Fruit fly (Drosophila melanogaster) whole organism, embryonic: ENCODE measurements around the gene pHCl-1.

ENCODE experiments used
- Awh ChIP-seq: fragments of 200-800 bp; sonication (Bioruptor generic); IDR thresholded peaks from 2 replicates; pipeline ENCODE4, ENCODE4 v1.3.6; 2022; ENCODE audit warnings: missing biosample characterization, missing genetic modification characterization
- B-H1 ChIP-seq: fragments of 200-800 bp; sonication (Bioruptor generic); IDR thresholded peaks from 3 replicates; pipeline ENCODE4 v1.3.6; 2022; ENCODE audit warnings: missing biosample characterization, missing genetic modification characterization
- CG11504 ChIP-seq: fragments of 200-800 bp; sonication (Bioruptor generic); optimal IDR thresholded peaks from 3 replicates; lab custom pipeline; 2019; ENCODE audit warnings: missing biosample characterization, mild to moderate bottlenecking, missing genetic modification characterization, moderate library complexity
- CG12104 ChIP-seq: fragments of 200-800 bp; sonication (Bioruptor generic); optimal IDR thresholded peaks from 3 replicates; lab custom pipeline; 2016; ENCODE audit warnings: missing biosample characterization, missing genetic modification characterization
- CG13123 ChIP-seq: fragments of 200-800 bp; sonication (Bioruptor generic); optimal IDR thresholded peaks from 2 replicates; lab custom pipeline; 2016; ENCODE audit warnings: missing biosample characterization, missing genetic modification characterization
- CG14965 ChIP-seq: fragments of 200-800 bp; sonication (Bioruptor generic); optimal IDR thresholded peaks from 2 replicates; lab custom pipeline; 2016; ENCODE audit warnings: missing biosample characterization, missing genetic modification characterization, borderline replicate concordance
- CG15269 ChIP-seq: fragments of 200-800 bp; sonication (Bioruptor generic); optimal IDR thresholded peaks from 2 replicates; lab custom pipeline; 2018; ENCODE audit warnings: missing biosample characterization, mild to moderate bottlenecking, missing genetic modification characterization, moderate library complexity
- CG15514 ChIP-seq: fragments of 200-800 bp; sonication (Bioruptor generic); optimal IDR thresholded peaks from 3 replicates; lab custom pipeline; 2017; ENCODE audit warnings: missing biosample characterization, missing genetic modification characterization, mild to moderate bottlenecking, moderate library complexity, missing genetic modification reagents
- CG15601 ChIP-seq: fragments of 200-800 bp; sonication (Bioruptor generic); optimal IDR thresholded peaks from 3 replicates; lab custom pipeline; 2019; ENCODE audit warnings: missing biosample characterization, mild to moderate bottlenecking, missing genetic modification characterization, moderate library complexity
- CG17186 ChIP-seq: fragments of 200-800 bp; sonication (Bioruptor generic); optimal IDR thresholded peaks from 3 replicates; lab custom pipeline; 2017; ENCODE audit warnings: missing biosample characterization, missing genetic modification reagents, missing genetic modification characterization
- CG17568 ChIP-seq: fragments of 200-800 bp; sonication (Bioruptor generic); optimal IDR thresholded peaks from 2 replicates; lab custom pipeline; 2018; ENCODE audit warnings: missing biosample characterization, mild to moderate bottlenecking, missing genetic modification characterization, moderate library complexity
- CG1792 ChIP-seq: fragments of 200-800 bp; sonication (Bioruptor generic); optimal IDR thresholded peaks from 2 replicates; lab custom pipeline; 2016; ENCODE audit warnings: missing biosample characterization, missing genetic modification characterization
- CG18011 ChIP-seq: fragments of 200-800 bp; sonication (Bioruptor generic); optimal IDR thresholded peaks from 2 replicates; lab custom pipeline; 2017; ENCODE audit warnings: missing biosample characterization, missing genetic modification characterization, mild to moderate bottlenecking, moderate library complexity, missing genotype
- CG18599 ChIP-seq: fragments of 200-800 bp; sonication (Bioruptor generic); optimal IDR thresholded peaks from 3 replicates; lab custom pipeline; 2017; ENCODE audit warnings: missing biosample characterization, missing genetic modification characterization, mild to moderate bottlenecking, moderate library complexity, missing genetic modification reagents
- CG30020 ChIP-seq: fragments of 200-800 bp; optimal IDR thresholded peaks from 2 replicates; lab custom pipeline; 2019; ENCODE audit warnings: missing biosample characterization, mild to moderate bottlenecking, missing genetic modification characterization, moderate library complexity
- CG30403 ChIP-seq: fragments of 200-800 bp; sonication (Bioruptor generic); optimal IDR thresholded peaks from 3 replicates; lab custom pipeline; 2016; ENCODE audit warnings: missing biosample characterization, missing genetic modification characterization
- CG4360 ChIP-seq: fragments of 200-800 bp; sonication (Bioruptor generic); IDR thresholded peaks from 2 replicates; pipeline ENCODE4 v1.3.6; 2022; ENCODE audit warnings: missing biosample characterization, missing genetic modification characterization
- CG4730 ChIP-seq: fragments of 200-800 bp; sonication (Bioruptor generic); IDR thresholded peaks from 2 replicates; pipeline ENCODE4 v1.3.6; 2022; ENCODE audit warnings: missing biosample characterization, missing genetic modification characterization
- CG5180 ChIP-seq: fragments of 200-800 bp; sonication (Bioruptor generic); optimal IDR thresholded peaks from 3 replicates; lab custom pipeline; 2017; ENCODE audit warnings: missing biosample characterization, missing genetic modification characterization, mild to moderate bottlenecking, moderate library complexity, missing genetic modification reagents
- CG9932 ChIP-seq: fragments of 200-800 bp; sonication (Bioruptor generic); IDR thresholded peaks from 2 replicates; pipeline ENCODE4 v1.3.6; 2022; ENCODE audit warnings: missing biosample characterization, missing genetic modification characterization
- CkIIα-i1 ChIP-seq: fragments of 200-800 bp; sonication (Bioruptor generic); IDR thresholded peaks from 2 replicates; pipeline ENCODE4 v1.3.6; 2022; ENCODE audit warnings: missing biosample characterization, missing genetic modification characterization
- CrebB ChIP-seq: fragments of 200-800 bp; sonication (Bioruptor generic); optimal IDR thresholded peaks from 3 replicates; lab custom pipeline; 2018; ENCODE audit warnings: missing biosample characterization, mild to moderate bottlenecking, missing genetic modification characterization
- Dp ChIP-seq: fragments of 200-800 bp; sonication (Bioruptor generic); optimal IDR thresholded peaks from 2 replicates; lab custom pipeline; 2018; ENCODE audit warnings: missing biosample characterization, mild to moderate bottlenecking, missing genetic modification characterization, moderate library complexity
- Ets65A ChIP-seq: fragments of 200-800 bp; sonication (Bioruptor generic); peaks from one replicate; lab custom pipeline; 2016; ENCODE audit warnings: missing biosample characterization, missing genetic modification characterization
- Ets97D ChIP-seq: fragments of 200-800 bp; sonication (Bioruptor generic); optimal IDR thresholded peaks from 3 replicates; lab custom pipeline; 2016; ENCODE audit warnings: missing biosample characterization, missing genetic modification characterization
- Gug ChIP-seq: fragments of 200-800 bp; sonication (Bioruptor generic); IDR thresholded peaks from 4 replicates; pipeline ENCODE4 v1.3.6; 2022; ENCODE audit warnings: missing biosample characterization, missing genetic modification characterization
- HLH4C ChIP-seq: fragments of 200-800 bp; sonication (Bioruptor generic); IDR thresholded peaks from 3 replicates; pipeline ENCODE4 v1.3.6; 2022; ENCODE audit warnings: missing biosample characterization, missing genetic modification characterization; ENCODE audit not compliant: partially characterized antibody
- Hmr ChIP-seq: fragments of 200-800 bp; sonication (Bioruptor generic); optimal IDR thresholded peaks from 3 replicates; lab custom pipeline; 2017; ENCODE audit warnings: mild to moderate bottlenecking, missing biosample characterization, missing genetic modification reagents, missing genetic modification characterization
- Hr39 ChIP-seq: fragments of >200 bp; optimal IDR thresholded peaks from 2 replicates; lab custom pipeline; 2017
- Hr51 ChIP-seq, 2 experiments: fragments of 200-800 bp; sonication (Bioruptor generic); optimal IDR thresholded peaks; 2 replicates in 1 of 2; 3 replicates in 1 of 2; lab custom pipeline; 2016 to 2018; ENCODE audit warnings: missing biosample characterization in 2 of 2, missing genetic modification characterization in 2 of 2, mild to moderate bottlenecking in 1 of 2, moderate library complexity in 1 of 2
- Jarid2 ChIP-seq: fragments of 200-800 bp; sonication (Bioruptor generic); optimal IDR thresholded peaks from 3 replicates; lab custom pipeline; 2017; ENCODE audit warnings: mild to moderate bottlenecking, missing biosample characterization, missing genetic modification reagents, missing genetic modification characterization
- MTF-1 ChIP-seq: fragments of 200-800 bp; sonication (Bioruptor generic); optimal IDR thresholded peaks from 2 replicates; lab custom pipeline; 2018; ENCODE audit warnings: missing biosample characterization, mild to moderate bottlenecking, missing genetic modification characterization, borderline replicate concordance
- Meics ChIP-seq: fragments of 200-800 bp; sonication (Bioruptor generic); optimal IDR thresholded peaks from 2 replicates; lab custom pipeline; 2017; ENCODE audit warnings: missing biosample characterization, mild to moderate bottlenecking, missing genetic modification characterization
- NC2α ChIP-seq: fragments of 200-800 bp; sonication (Bioruptor generic); optimal IDR thresholded peaks from 2 replicates; lab custom pipeline; 2016; ENCODE audit warnings: missing biosample characterization, missing genetic modification characterization
- Scr ChIP-seq: fragments of 200-800 bp; sonication (Bioruptor generic); IDR thresholded peaks from 2 replicates; pipeline ENCODE4 v1.3.6; 2022; ENCODE audit warnings: missing biosample characterization, missing genetic modification characterization; ENCODE audit not compliant: partially characterized antibody
- Sox102F ChIP-seq: fragments of 200-800 bp; sonication (Bioruptor generic); optimal IDR thresholded peaks from 2 replicates; lab custom pipeline; 2018; ENCODE audit warnings: missing biosample characterization, mild to moderate bottlenecking, missing genetic modification characterization, moderate library complexity
- Spps ChIP-seq: fragments of 200-800 bp; sonication (Bioruptor generic); optimal IDR thresholded peaks from 2 replicates; lab custom pipeline; 2018; ENCODE audit warnings: missing biosample characterization, mild to moderate bottlenecking, missing genetic modification characterization
- ash1 ChIP-seq: fragments of 200-800 bp; sonication (Bioruptor generic); optimal IDR thresholded peaks from 2 replicates; lab custom pipeline; 2018; ENCODE audit warnings: missing biosample characterization, mild to moderate bottlenecking, missing genetic modification characterization
- disco-r ChIP-seq: fragments of 200-800 bp; sonication (Bioruptor generic); optimal IDR thresholded peaks from 2 replicates; lab custom pipeline; 2016; ENCODE audit warnings: missing biosample characterization, missing genetic modification characterization
- dmrt99B ChIP-seq: fragments of 200-800 bp; sonication (Bioruptor generic); optimal IDR thresholded peaks from 2 replicates; lab custom pipeline; 2018; ENCODE audit warnings: missing biosample characterization, mild to moderate bottlenecking, missing genetic modification characterization, moderate library complexity
- gce ChIP-seq: fragments of 200-800 bp; sonication (Bioruptor generic); IDR thresholded peaks from 3 replicates; pipeline ENCODE4 v1.3.6; 2022; ENCODE audit warnings: missing biosample characterization, missing genetic modification characterization
- gcm ChIP-seq: fragments of 200-800 bp; sonication (Bioruptor generic); optimal IDR thresholded peaks from 2 replicates; lab custom pipeline; 2019; ENCODE audit warnings: missing biosample characterization, mild to moderate bottlenecking, missing genetic modification characterization, moderate library complexity
- gem ChIP-seq: fragments of 200-800 bp; sonication (Bioruptor generic); optimal IDR thresholded peaks from 2 replicates; lab custom pipeline; 2019; ENCODE audit warnings: missing biosample characterization, mild to moderate bottlenecking, missing genetic modification characterization, moderate library complexity
- ham ChIP-seq: fragments of 200-800 bp; sonication (Bioruptor generic); IDR thresholded peaks from 2 replicates; pipeline ENCODE4 v1.3.6; 2022; ENCODE audit warnings: missing biosample characterization, missing genetic modification characterization
- kay ChIP-seq: fragments of 200-800 bp; sonication (Bioruptor generic); optimal IDR thresholded peaks from 2 replicates; lab custom pipeline; 2016; ENCODE audit warnings: missing biosample characterization, missing genetic modification characterization
- nom ChIP-seq: fragments of 200-800 bp; sonication (Bioruptor generic); optimal IDR thresholded peaks from 2 replicates; lab custom pipeline; 2017; ENCODE audit warnings: missing biosample characterization, missing genetic modification characterization, mild to moderate bottlenecking, moderate library complexity, missing genetic modification reagents
- pho ChIP-seq: fragments of 200-800 bp; sonication (Bioruptor generic); optimal IDR thresholded peaks from 2 replicates; lab custom pipeline; 2016; ENCODE audit warnings: missing biosample characterization, missing genetic modification characterization
- slbo ChIP-seq: fragments of 200-800 bp; sonication (Bioruptor generic); IDR thresholded peaks from 2 replicates; pipeline ENCODE4 v1.3.6; 2022; ENCODE audit warnings: missing biosample characterization, missing genetic modification characterization
- unc-4 ChIP-seq: fragments of 200-800 bp; sonication (Bioruptor generic); IDR thresholded peaks from 2 replicates; pipeline ENCODE4 v1.3.6; 2022; ENCODE audit warnings: missing biosample characterization, missing genetic modification characterization; ENCODE audit not compliant: partially characterized antibody

The pHCl-1 gene

DNA sequence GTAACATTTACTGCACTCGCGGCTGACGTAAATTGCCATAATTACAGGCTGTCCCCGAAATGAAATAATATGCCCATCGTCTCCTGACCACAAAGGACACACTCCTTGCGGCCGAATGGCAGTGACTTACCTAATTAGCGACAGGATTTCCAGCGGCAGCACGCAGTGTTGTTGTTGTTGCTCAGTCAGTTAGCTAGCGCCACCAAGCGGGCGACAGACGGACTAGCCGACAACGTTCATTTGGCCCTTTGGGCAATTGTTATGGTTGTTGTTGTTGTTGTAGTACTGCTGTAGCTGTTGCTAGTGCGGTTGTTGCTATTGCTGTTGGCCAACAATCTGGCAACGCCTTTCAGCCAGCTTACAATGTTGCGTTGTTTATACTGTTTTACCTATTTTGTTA is 5.3 kb downstream of the pHCl-1 start (continued):
- TF ChIP-seq CG14965 (GFP tag; lab: Kevin White, UChicago) (peak; percentile 53), CG4360 (peak; percentile 56), Spps (tag; lab: Kevin White, UChicago) (no peak), CG17568 (GFP tag; lab: Kevin White, UChicago) (no peak), unc-4 (no peak), CG9932 (GFP tag; lab: Robert Waterston, UW) (no peak), CG30020 (no peak), CG17186 (no peak), CG1792 (GFP tag; lab: Kevin White, UChicago) (no peak), slbo (no peak), CG4730 (GFP tag; lab: Robert Waterston, UW) (0 out of 2 replicates have a peak, but pooled peaks have one; percentile 6), CG15601 (no peak), CG5180 (no peak), HLH4C (no peak), Dp (GFP tag; lab: Kevin White, UChicago) (no peak), ash1 (GFP tag; lab: Kevin White, UChicago) (no peak), kay (GFP tag; lab: Kevin White, UChicago) (no peak), B-H1 (GFP tag; lab: Robert Waterston, UW) (no peak), CG13123 (GFP tag; lab: Kevin White, UChicago) (no peak), gcm (no peak), Ets97D (no peak), Awh (GFP tag; lab: Robert Waterston, UW) (no peak)

DNA sequence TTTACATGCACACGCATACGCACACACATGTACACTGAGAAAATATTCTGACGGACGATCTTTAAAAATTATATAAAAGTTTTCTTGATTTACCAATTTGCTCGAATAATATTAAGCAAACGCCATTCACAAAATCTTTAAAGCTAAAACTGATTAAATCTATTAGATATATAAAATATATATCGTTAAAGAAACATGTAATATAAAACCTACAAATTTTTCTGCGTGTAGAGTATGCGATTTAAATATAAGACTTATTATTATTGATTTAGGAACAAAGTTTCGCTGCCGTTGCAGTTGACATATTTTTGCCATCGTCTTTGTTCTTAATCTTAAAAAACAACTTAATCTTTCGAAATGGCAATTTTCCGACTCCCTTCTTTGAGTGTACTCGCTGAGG is 21.3 kb downstream of the pHCl-1 start:
- TF ChIP-seq dmrt99B (peak; percentile 9), Sox102F (GFP tag; lab: Kevin White, UChicago) (peak; percentile 2), ham (GFP tag; lab: Robert Waterston, UW) (no peak), CG12104 (no peak), gem (tag; lab: Kevin White, UChicago) (peak; percentile 41), Hr51 (GFP tag; optimal IDR thresholded peaks at IDR 0.05; lab: Kevin White, UChicago) (peak in 1 of 2 experiments; percentile 21), Meics (GFP tag; lab: Kevin White, UChicago) (peak; percentile 33), pho (GFP tag; lab: Kevin White, UChicago) (no peak), CG30403 (GFP tag; lab: Kevin White, UChicago) (peak; percentile 5), CkIIα-i1 (no peak), CG15514 (GFP tag; lab: Kevin White, UChicago) (no peak), CG11504 (tag; lab: Kevin White, UChicago) (peak; percentile 31), CG18599 (peak; percentile 10), Jarid2 (no peak), CG15269 (tag; lab: Kevin White, UChicago) (peak; percentile 12), Hmr (GFP tag; lab: Kevin White, UChicago) (peak; percentile 26)

DNA sequence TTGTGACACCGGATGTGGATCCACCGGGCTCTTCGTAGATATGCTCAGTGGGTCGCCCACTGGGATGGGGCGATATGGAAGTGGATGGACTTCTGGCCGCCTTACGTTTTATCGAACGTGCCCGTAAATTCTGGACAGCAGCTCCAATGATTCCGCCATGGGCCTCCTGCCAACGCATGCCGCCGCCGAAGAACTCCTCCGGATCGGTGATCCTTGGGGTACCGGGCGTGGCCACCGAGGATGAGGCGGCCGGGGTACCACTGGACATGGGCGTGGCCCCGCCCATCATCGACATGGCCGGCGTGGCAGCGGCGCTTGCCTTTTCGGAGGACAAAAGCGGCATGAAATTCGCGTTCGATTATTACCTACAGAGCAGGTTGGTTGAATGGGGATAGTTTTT is 42.8 kb downstream of the pHCl-1 start:
- peak; percentile 7 for TF ChIP-seq Ets65A
- TF ChIP-seq nom (GFP tag; lab: Kevin White, UChicago), result no peak
- TF ChIP-seq Scr (GFP tag; lab: Robert Waterston, UW), result no peak
- no peak for TF ChIP-seq CrebB (tag; lab: Kevin White, UChicago)
- TF ChIP-seq Hr39 (lab: Kevin White, UChicago), result peak; percentile 56
- TF ChIP-seq NC2α (GFP tag; lab: Kevin White, UChicago), result no peak
- TF ChIP-seq Dp (GFP tag; lab: Kevin White, UChicago), result no peak
- no peak for TF ChIP-seq CG18011 (GFP tag; lab: Kevin White, UChicago)
- TF ChIP-seq gce (GFP tag; lab: Robert Waterston, UW), result no peak
- no peak for TF ChIP-seq disco-r
- TF ChIP-seq MTF-1 (GFP tag; lab: Kevin White, UChicago), result no peak
- TF ChIP-seq Gug (GFP tag; lab: Robert Waterston, UW), result no peak
